Worm (Caenorhabditis elegans): ENCODE results near the gene C29E4.14.

- TF ChIP-seq ceh-40 (GFP tag; IDR thresholded peaks at IDR 0.05) (no peak), ceh-58 (GFP tag; IDR thresholded peaks at IDR 0.05) (no peak), pbrm-1 (GFP tag; IDR thresholded peaks at IDR 0.05) (no peak), snpc-3.4 (tag; optimal IDR thresholded peaks at IDR 0.05) (no peak), madf-10 (tag; optimal IDR thresholded peaks at IDR 0.05) (no peak), unc-130 (GFP tag; optimal IDR thresholded peaks at IDR 0.05) (no peak), hlh-12 (tag; optimal IDR thresholded peaks at IDR 0.05) (no peak), ekl-4 (GFP tag; IDR thresholded peaks at IDR 0.05) (no peak), let-526 (GFP tag; IDR thresholded peaks at IDR 0.05) (no peak), nhr-90 (tag; optimal IDR thresholded peaks at IDR 0.05) (no peak), unc-62 (GFP tag; optimal IDR thresholded peaks at IDR 0.05) (no peak)
Observed at ce11 chrIII:7947677-7948076, 27.8 kb downstream of the C29E4.14 start.
